Worm (Caenorhabditis elegans) whole organism, L1 larva: ENCODE measurements around the gene clec-6.

ENCODE experiments used
- aha-1 ChIP-seq: fragments of 150-350 bp; optimal IDR thresholded peaks from 2 replicates; lab custom pipeline; 2014; ENCODE audit warnings: missing biosample characterization, missing genetic modification characterization
- egl-27 ChIP-seq, 2 experiments: fragments of 150-350 bp in 1 of 2; sonication (generic microtip); optimal IDR thresholded peaks; 3 replicates each; lab custom pipeline; 2017 to 2018; ENCODE audit warnings: missing biosample characterization in 2 of 2, missing genetic modification characterization in 2 of 2, missing genetic modification reagents in 2 of 2
- fos-1 ChIP-seq: fragments of 150-350 bp; optimal IDR thresholded peaks from 2 replicates; lab custom pipeline; 2014; ENCODE audit warnings: missing biosample characterization, missing genetic modification characterization
- nhr-11 ChIP-seq: fragments of 150-350 bp; optimal IDR thresholded peaks from 2 replicates; lab custom pipeline; 2014; ENCODE audit warnings: missing biosample characterization, missing genetic modification characterization
- nhr-237 ChIP-seq: fragments of 150-350 bp; optimal IDR thresholded peaks from 2 replicates; lab custom pipeline; 2014; ENCODE audit warnings: missing biosample characterization, missing genetic modification characterization
- nhr-84 ChIP-seq: sonication (generic microtip); optimal IDR thresholded peaks from 2 replicates; lab custom pipeline; 2017; ENCODE audit warnings: missing biosample characterization, missing genetic modification characterization
- ztf-11 ChIP-seq, 2 experiments: sonication (generic microtip); optimal IDR thresholded peaks; 2 replicates each; lab custom pipeline; 2016 to 2017; ENCODE audit warnings: missing genetic modification characterization in 2 of 2, missing biosample characterization in 1 of 2, missing compliant biosample characterization in 1 of 2

ce11 chrIII:4913736-4914135 is 26.5 kb upstream of the clec-6 start:
- TF ChIP-seq nhr-84 (tag; lab: Kevin White, UChicago): no peak
- TF ChIP-seq nhr-237 (tag; lab: Kevin White, UChicago): no peak
- no peak for TF ChIP-seq nhr-11 (tag; lab: Kevin White, UChicago)
- no peak for TF ChIP-seq ztf-11 (tag; optimal IDR thresholded peaks at IDR 0.05; lab: Kevin White, UChicago)
- no peak for TF ChIP-seq egl-27 (tag; optimal IDR thresholded peaks at IDR 0.05; lab: Kevin White, UChicago)
- no peak for TF ChIP-seq fos-1
- TF ChIP-seq aha-1 (tag; lab: Kevin White, UChicago): no peak
